Worm (Caenorhabditis elegans): ENCODE results near the gene F45E4.5.

- TF ChIP-seq nhr-76 (tag; optimal IDR thresholded peaks at IDR 0.05) (no peak), elt-3 (tag; optimal IDR thresholded peaks at IDR 0.05) (no peak), blmp-1 (tag; optimal IDR thresholded peaks at IDR 0.05) (no peak), sox-4 (tag; optimal IDR thresholded peaks at IDR 0.05) (no peak), fos-1 (tag; optimal IDR thresholded peaks at IDR 0.05) (no peak), isw-1 (GFP tag; IDR thresholded peaks at IDR 0.05) (no peak)
These were observed 12.9 kb upstream of the F45E4.5 start, which contains the start of gene nep-16 for ce11 chrIV:7641758-7642157.
